Worm (Caenorhabditis elegans): ENCODE results near the gene golg-2.

DNA sequence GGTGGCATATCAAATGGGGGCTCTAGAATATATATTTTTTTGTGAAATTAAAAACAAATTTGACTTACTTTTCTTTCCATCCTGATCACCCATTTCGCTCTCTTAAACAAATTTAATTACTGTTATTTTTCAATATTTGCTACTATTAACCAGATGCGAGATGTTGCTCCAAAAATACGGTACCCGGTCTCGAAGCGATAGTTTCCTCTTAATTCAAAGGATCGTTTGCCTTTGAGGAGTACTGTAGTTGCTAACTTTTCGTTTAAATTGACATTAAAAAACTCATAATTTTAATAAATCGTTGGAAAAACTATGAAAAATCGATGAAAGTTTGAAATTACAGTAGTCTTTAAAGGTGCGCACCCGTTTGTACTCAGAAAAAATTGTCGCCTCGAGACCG is 43.5 kb upstream of the golg-2 start, which contains the start of gene C04G6.4:
- TF ChIP-seq ama-1 (optimal IDR thresholded peaks at IDR 0.05): no peak
- no peak for TF ChIP-seq nfya-1 (tag; optimal IDR thresholded peaks at IDR 0.05)
